Fruit fly (Drosophila melanogaster) whole organism, wandering third instar larva: ENCODE data around the gene Txl.

Experiments
- Abd-B ChIP-seq: fragments of >200 bp; optimal IDR thresholded peaks from 2 replicates; lab custom pipeline; 2017; ENCODE audit warnings: missing biosample characterization, missing genetic modification characterization
- CG32264 ChIP-seq: fragments of 200-800 bp; sonication (Bioruptor generic); optimal IDR thresholded peaks from 2 replicates; lab custom pipeline; 2016; ENCODE audit warnings: missing biosample characterization, missing genetic modification characterization
- CG9705 ChIP-seq: fragments of 200-800 bp; sonication (Bioruptor generic); optimal IDR thresholded peaks from 2 replicates; lab custom pipeline; 2018; ENCODE audit warnings: missing biosample characterization, mild to moderate bottlenecking, missing genetic modification characterization
- CrebA ChIP-seq: fragments of 200-800 bp; sonication (Bioruptor generic); optimal IDR thresholded peaks from 2 replicates; lab custom pipeline; 2016; ENCODE audit warnings: missing biosample characterization, mild to moderate bottlenecking, missing genetic modification characterization, borderline replicate concordance
- Dfd ChIP-seq: fragments of >200 bp; optimal IDR thresholded peaks from 2 replicates; lab custom pipeline; 2017; ENCODE audit warnings: missing biosample characterization, missing genetic modification characterization
- Dif ChIP-seq: fragments of 200-275, 200-300 bp; sonication (Bioruptor generic); optimal IDR thresholded peaks from 2 replicates; lab custom pipeline; 2018; ENCODE audit warnings: missing biosample characterization, missing genetic modification characterization; ENCODE audit not compliant: partially characterized antibody
- GATAd ChIP-seq: sonication (Bioruptor generic); optimal IDR thresholded peaks from 2 replicates; lab custom pipeline; 2016; ENCODE audit warnings: missing biosample characterization, missing genetic modification characterization
- HLH106 ChIP-seq: fragments of 200-800 bp; optimal IDR thresholded peaks from 3 replicates; lab custom pipeline; 2019; ENCODE audit warnings: missing biosample characterization, mild to moderate bottlenecking, missing genetic modification characterization, moderate library complexity
- Hnf4 ChIP-seq: fragments of 200-800 bp; sonication (Bioruptor generic); optimal IDR thresholded peaks from 2 replicates; lab custom pipeline; 2016; ENCODE audit warnings: missing biosample characterization, mild to moderate bottlenecking, missing genetic modification characterization
- Hr78 ChIP-seq: fragments of >200 bp; optimal IDR thresholded peaks from 2 replicates; lab custom pipeline; 2017; ENCODE audit warnings: missing biosample characterization, missing genetic modification characterization
- Hr83 ChIP-seq: fragments of 200-300 bp; sonication (Bioruptor generic); optimal IDR thresholded peaks from 2 replicates; lab custom pipeline; 2016; ENCODE audit warnings: missing biosample characterization, mild to moderate bottlenecking, missing genetic modification characterization, moderate library complexity; ENCODE audit not compliant: poor library complexity, severe bottlenecking
- Jra ChIP-seq: sonication (Bioruptor generic); optimal IDR thresholded peaks from 2 replicates; lab custom pipeline; 2016; ENCODE audit warnings: missing biosample characterization, missing genetic modification characterization
- Mio ChIP-seq: sonication (Bioruptor generic); optimal IDR thresholded peaks from 2 replicates; lab custom pipeline; 2016; ENCODE audit warnings: missing biosample characterization, missing genetic modification characterization
- Myc ChIP-seq: fragments of >200 bp; optimal IDR thresholded peaks from 2 replicates; lab custom pipeline; 2017
- N ChIP-seq: fragments of >200 bp; optimal IDR thresholded peaks from 2 replicates; lab custom pipeline; 2018; ENCODE audit warnings: missing biosample characterization, missing external identifiers, missing genetic modification characterization
- OdsH ChIP-seq: fragments of 200-800 bp; sonication (Bioruptor generic); optimal IDR thresholded peaks from 2 replicates; lab custom pipeline; 2016; ENCODE audit warnings: missing biosample characterization, mild to moderate bottlenecking, missing genetic modification characterization
- Rel ChIP-seq, 2 experiments: fragments of 200-800 bp; sonication (Bioruptor generic) in 1 of 2; optimal IDR thresholded peaks; 2 replicates in 1 of 2; 3 replicates in 1 of 2; lab custom pipeline; 2016 to 2019; ENCODE audit warnings: mild to moderate bottlenecking in 2 of 2, missing biosample characterization in 2 of 2, missing genetic modification characterization in 2 of 2, moderate library complexity in 1 of 2
- Sp1 ChIP-seq: fragments of 200-800 bp; sonication (Bioruptor generic); optimal IDR thresholded peaks from 3 replicates; lab custom pipeline; 2019; ENCODE audit warnings: missing biosample characterization, mild to moderate bottlenecking, missing genetic modification characterization, moderate library complexity
- Vsx2 ChIP-seq: fragments of 200-300, 225-300 bp; sonication (Bioruptor generic); optimal IDR thresholded peaks from 2 replicates; lab custom pipeline; 2018; ENCODE audit warnings: missing biosample characterization, missing genetic modification characterization; ENCODE audit not compliant: partially characterized antibody
- br ChIP-seq: fragments of 200-800 bp; sonication (Bioruptor generic); optimal IDR thresholded peaks from 2 replicates; lab custom pipeline; 2016; ENCODE audit warnings: missing biosample characterization, missing genetic modification characterization
- brk ChIP-seq: fragments of 200-800 bp; sonication (Bioruptor generic); optimal IDR thresholded peaks from 2 replicates; lab custom pipeline; 2016; ENCODE audit warnings: missing biosample characterization, mild to moderate bottlenecking, missing genetic modification characterization
- dl ChIP-seq, 2 experiments: fragments of 175-275, 200-275 bp in 1 of 2; fragments of 200-275 bp in 1 of 2; sonication (Bioruptor generic); optimal IDR thresholded peaks; lab custom pipeline; 2018; ENCODE audit warnings: mild to moderate bottlenecking in 2 of 2, missing biosample characterization in 2 of 2, missing genetic modification characterization in 2 of 2, moderate library complexity in 2 of 2; ENCODE audit not compliant: partially characterized antibody in 2 of 2, insufficient read depth in 1 of 2
- dmrt93B ChIP-seq: fragments of 200-800 bp; sonication (Bioruptor generic); optimal IDR thresholded peaks from 2 replicates; lab custom pipeline; 2018; ENCODE audit warnings: missing biosample characterization, mild to moderate bottlenecking, missing genetic modification characterization
- dsf ChIP-seq: sonication (Bioruptor generic); optimal IDR thresholded peaks from 2 replicates; lab custom pipeline; 2016; ENCODE audit warnings: missing biosample characterization, missing genetic modification characterization, borderline replicate concordance
- ey ChIP-seq: fragments of 200-800 bp; sonication (Bioruptor generic); optimal IDR thresholded peaks from 2 replicates; lab custom pipeline; 2016; ENCODE audit warnings: missing biosample characterization, missing genetic modification characterization
- foxo ChIP-seq, 2 experiments: fragments of 200-800 bp; sonication (Bioruptor generic); optimal IDR thresholded peaks; 2 replicates in 1 of 2; 3 replicates in 1 of 2; lab custom pipeline; 2016 to 2017; ENCODE audit warnings: missing biosample characterization in 2 of 2, missing genetic modification characterization in 2 of 2
- fru ChIP-seq: fragments of 200-800 bp; sonication (Bioruptor generic); optimal IDR thresholded peaks from 3 replicates; lab custom pipeline; 2016; ENCODE audit warnings: missing biosample characterization, mild to moderate bottlenecking, missing genetic modification characterization
- h ChIP-seq: fragments of 200-800 bp; sonication (Bioruptor generic); optimal IDR thresholded peaks from 3 replicates; lab custom pipeline; 2016; ENCODE audit warnings: missing biosample characterization, mild to moderate bottlenecking, missing genetic modification characterization
- jim ChIP-seq: fragments of 175-275, 200-325 bp; sonication (Bioruptor generic); optimal IDR thresholded peaks from 2 replicates; lab custom pipeline; 2016; ENCODE audit warnings: missing biosample characterization, mild to moderate bottlenecking, missing genetic modification characterization
- lola ChIP-seq: fragments of >200 bp; optimal IDR thresholded peaks from 2 replicates; lab custom pipeline; 2017; ENCODE audit warnings: missing biosample characterization, missing genetic modification characterization
- pan ChIP-seq: fragments of >200 bp; optimal IDR thresholded peaks from 2 replicates; lab custom pipeline; 2017
- psq ChIP-seq: fragments of 200-800 bp; sonication (Bioruptor generic); optimal IDR thresholded peaks from 3 replicates; lab custom pipeline; 2017; ENCODE audit warnings: missing biosample characterization, mild to moderate bottlenecking, missing genetic modification characterization, moderate library complexity
- rgr ChIP-seq: fragments of 200-800 bp; sonication (Bioruptor generic); optimal IDR thresholded peaks from 3 replicates; lab custom pipeline; 2016; ENCODE audit warnings: missing biosample characterization, mild to moderate bottlenecking, missing genetic modification characterization
- sage ChIP-seq: fragments of 200-800 bp; sonication (Bioruptor generic); optimal IDR thresholded peaks from 2 replicates; lab custom pipeline; 2016; ENCODE audit warnings: missing biosample characterization, mild to moderate bottlenecking, missing genetic modification characterization
- sv ChIP-seq: fragments of 200-800 bp; sonication (Bioruptor generic); optimal IDR thresholded peaks from 3 replicates; lab custom pipeline; 2016; ENCODE audit warnings: missing biosample characterization, missing genetic modification characterization
- tai ChIP-seq: sonication (Bioruptor generic); optimal IDR thresholded peaks from 2 replicates; lab custom pipeline; 2016; ENCODE audit warnings: missing biosample characterization, missing genetic modification characterization
- usp ChIP-seq: fragments of >200 bp; optimal IDR thresholded peaks from 2 replicates; lab custom pipeline; 2017; ENCODE audit warnings: missing biosample characterization, missing genetic modification characterization
- woc ChIP-seq: sonication (Bioruptor generic); optimal IDR thresholded peaks from 2 replicates; lab custom pipeline; 2016; ENCODE audit warnings: missing biosample characterization, mild to moderate bottlenecking, missing genetic modification characterization

Txl gene

dm6 chr3L:5809642-5810279, 44.1 kb downstream of the Txl start:
- TF ChIP-seq N (no peak), rgr (GFP tag; lab: Kevin White, UChicago) (peak; percentile 15), OdsH (GFP tag; lab: Kevin White, UChicago) (peak; percentile 11), dsf (no peak), h (peak; percentile 84), Rel (GFP tag; optimal IDR thresholded peaks at IDR 0.05; lab: Kevin White, UChicago) (no peak), Rel (tag; optimal IDR thresholded peaks at IDR 0.05; lab: Kevin White, UChicago) (peak; percentile 16), woc (GFP tag; lab: Kevin White, UChicago) (peak; percentile 8), tai (GFP tag; lab: Kevin White, UChicago) (no peak)

- no peak for TF ChIP-seq CG32264
- TF ChIP-seq Rel (GFP tag; optimal IDR thresholded peaks at IDR 0.05; lab: Kevin White, UChicago), result no peak
- peak; percentile 57 for TF ChIP-seq Rel (tag; optimal IDR thresholded peaks at IDR 0.05; lab: Kevin White, UChicago)
- TF ChIP-seq dsf, result no peak
- TF ChIP-seq psq, result no peak
- TF ChIP-seq dmrt93B (GFP tag; lab: Kevin White, UChicago), result no peak
- TF ChIP-seq CrebA (GFP tag; lab: Kevin White, UChicago), result no peak
- no peak for TF ChIP-seq tai (GFP tag; lab: Kevin White, UChicago)
- TF ChIP-seq Jra (GFP tag; lab: Kevin White, UChicago), result no peak
- no peak for TF ChIP-seq woc (GFP tag; lab: Kevin White, UChicago)
- TF ChIP-seq Mio (GFP tag; lab: Kevin White, UChicago), result no peak
- TF ChIP-seq GATAd, result no peak
- peak in 1 of 2 experiments; percentile 15 for TF ChIP-seq foxo (GFP tag; optimal IDR thresholded peaks at IDR 0.05; lab: Kevin White, UChicago)
- TF ChIP-seq rgr (GFP tag; lab: Kevin White, UChicago), result no peak
- TF ChIP-seq dl (GFP tag; optimal IDR thresholded peaks at IDR 0.05; lab: Kevin White, UChicago; ENCODE audit: insufficient read depth in 1 of 2, partially characterized antibody in 2 of 2), result no peak
- no peak for TF ChIP-seq HLH106 (tag; lab: Kevin White, UChicago)
- no peak for TF ChIP-seq N
- peak; percentile 28 for TF ChIP-seq jim (GFP tag; lab: Kevin White, UChicago)
- TF ChIP-seq Myc (lab: Kevin White, UChicago), result peak; percentile 22
- no peak for TF ChIP-seq pan (lab: Kevin White, UChicago)
- TF ChIP-seq lola (GFP tag; lab: Kevin White, UChicago), result no peak
- TF ChIP-seq h, result peak; percentile 86
- no peak for TF ChIP-seq CG9705 (GFP tag; lab: Kevin White, UChicago)
- TF ChIP-seq fru (GFP tag; lab: Kevin White, UChicago), result peak; percentile 44
- TF ChIP-seq OdsH (GFP tag; lab: Kevin White, UChicago), result no peak
- TF ChIP-seq ey (GFP tag; lab: Kevin White, UChicago), result peak; percentile 23
- TF ChIP-seq Dfd (GFP tag; lab: Kevin White, UChicago), result no peak
- no peak for TF ChIP-seq sage (GFP tag; lab: Kevin White, UChicago)
- TF ChIP-seq Hr78, result no peak
- peak; percentile 57 for TF ChIP-seq Hnf4 (GFP tag; lab: Kevin White, UChicago)
- TF ChIP-seq br, result no peak
- no peak for TF ChIP-seq Dif (GFP tag; lab: Kevin White, UChicago)
- TF ChIP-seq sv, result no peak
- TF ChIP-seq usp, result no peak
- TF ChIP-seq brk (GFP tag; lab: Kevin White, UChicago), result no peak
- no peak for TF ChIP-seq Vsx2
- TF ChIP-seq Hr83, result peak; percentile 88
- no peak for TF ChIP-seq Abd-B (GFP tag; lab: Kevin White, UChicago)
- peak; percentile 40 for TF ChIP-seq Sp1
Observed at dm6 chr3L:5810633-5811341, 45.1 kb downstream of the Txl start, which contains the start of the genes S6k and kri. TSS of gene S6k (minus strand) at chr3L:5810931. TSS of gene kri (plus strand) at chr3L:5810973.
